Fruit fly (Drosophila melanogaster): Measurements from ENCODE around the gene CG7829.

The CG7829 gene

DNA sequence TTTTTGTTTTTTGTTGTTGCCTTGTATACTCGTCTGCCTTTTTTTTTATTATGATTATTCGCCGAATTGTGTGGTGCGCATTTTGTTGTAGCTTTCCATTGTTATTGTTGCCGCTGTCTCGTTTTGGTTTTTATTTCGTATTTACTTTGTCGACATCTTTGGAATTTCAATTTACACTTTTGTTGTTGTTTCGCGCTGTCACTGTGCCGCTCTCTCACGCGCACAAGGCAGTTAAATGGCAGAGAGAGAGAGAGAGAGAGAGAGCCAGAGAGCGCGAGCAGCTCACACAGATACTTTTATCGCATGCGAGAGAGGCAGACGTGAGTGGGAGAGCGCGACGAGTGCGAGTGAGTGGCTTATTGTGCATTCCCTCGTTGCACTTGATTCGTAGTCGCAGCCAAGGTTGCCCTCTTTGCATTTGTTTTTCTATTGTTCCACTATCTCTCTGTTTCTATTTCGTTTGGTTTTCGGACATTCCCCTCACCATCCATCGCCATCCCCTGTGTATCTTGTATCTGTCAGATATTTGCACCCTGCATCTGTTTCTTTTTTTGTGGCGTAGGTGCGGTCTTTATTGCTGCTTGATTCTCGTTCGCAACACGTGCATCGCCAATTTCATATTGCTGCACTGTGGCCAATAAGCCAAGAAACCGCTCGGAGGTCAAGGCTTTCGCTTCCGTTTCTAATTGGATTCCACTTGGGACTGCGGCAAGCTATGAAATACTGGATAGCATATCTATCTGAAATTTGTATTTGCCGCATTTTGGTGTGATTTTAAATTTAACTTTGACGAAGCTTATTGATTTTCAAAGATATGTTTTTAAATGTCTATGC lies 43.0 kb downstream of the CG7829 start:
- TF ChIP-seq Clk (GFP tag; optimal IDR thresholded peaks at IDR 0.05) (no peak), cic (GFP tag; optimal IDR thresholded peaks at IDR 0.05) (peak; percentile 58), CG33017 (tag; optimal IDR thresholded peaks at IDR 0.05) (no peak), bab1 (GFP tag; optimal IDR thresholded peaks at IDR 0.05) (no peak), cnc (optimal IDR thresholded peaks at IDR 0.05) (no peak), CG7045 (GFP tag; optimal IDR thresholded peaks at IDR 0.05) (no peak), Mnt (GFP tag; optimal IDR thresholded peaks at IDR 0.05) (peak; percentile 62), tj (GFP tag; optimal IDR thresholded peaks at IDR 0.05) (no peak), CG1620 (GFP tag; optimal IDR thresholded peaks at IDR 0.05) (no peak), CG12768 (GFP tag; optimal IDR thresholded peaks at IDR 0.05) (peak; percentile 8), kay (GFP tag; ENCODE audit: borderline replicate concordance) (no peak), CG14711 (tag; optimal IDR thresholded peaks at IDR 0.05) (peak; percentile 68), Crg-1 (GFP tag; optimal IDR thresholded peaks at IDR 0.05) (peak; percentile 38)

dm6 chr3R:29773833-29774324 lies 43.7 kb downstream of the CG7829 start:
- TF ChIP-seq CG33017 (tag; optimal IDR thresholded peaks at IDR 0.05) (peak; percentile 74), ovo (GFP tag; optimal IDR thresholded peaks at IDR 0.05) (peak; percentile 69), Clk (GFP tag; optimal IDR thresholded peaks at IDR 0.05) (peak; percentile 66), Mnt (GFP tag; optimal IDR thresholded peaks at IDR 0.05) (peak; percentile 34), pad (GFP tag; optimal IDR thresholded peaks at IDR 0.05) (peak; percentile 36), CG14711 (tag; optimal IDR thresholded peaks at IDR 0.05) (peak; percentile 55), Hr96 (GFP tag; optimal IDR thresholded peaks at IDR 0.05) (peak; percentile 75), bab1 (GFP tag; optimal IDR thresholded peaks at IDR 0.05) (peak; percentile 59), CG1620 (GFP tag; optimal IDR thresholded peaks at IDR 0.05) (peak; percentile 62), CG7045 (GFP tag; optimal IDR thresholded peaks at IDR 0.05) (peak; percentile 86), Crg-1 (GFP tag; optimal IDR thresholded peaks at IDR 0.05) (no peak), CG7101 (tag; optimal IDR thresholded peaks at IDR 0.05) (peak; percentile 84), toe (GFP tag; optimal IDR thresholded peaks at IDR 0.05) (peak; percentile 87), CG5204 (GFP tag; optimal IDR thresholded peaks at IDR 0.05) (peak; percentile 93), cnc (optimal IDR thresholded peaks at IDR 0.05) (peak in 1 of 2 experiments; percentile 8), CG11617 (GFP tag; optimal IDR thresholded peaks at IDR 0.05) (peak; percentile 88), cic (GFP tag; optimal IDR thresholded peaks at IDR 0.05) (no peak), kay (GFP tag; ENCODE audit: borderline replicate concordance) (no peak), tj (GFP tag; optimal IDR thresholded peaks at IDR 0.05) (peak; percentile 63), CG12768 (GFP tag; optimal IDR thresholded peaks at IDR 0.05) (peak; percentile 83)

DNA sequence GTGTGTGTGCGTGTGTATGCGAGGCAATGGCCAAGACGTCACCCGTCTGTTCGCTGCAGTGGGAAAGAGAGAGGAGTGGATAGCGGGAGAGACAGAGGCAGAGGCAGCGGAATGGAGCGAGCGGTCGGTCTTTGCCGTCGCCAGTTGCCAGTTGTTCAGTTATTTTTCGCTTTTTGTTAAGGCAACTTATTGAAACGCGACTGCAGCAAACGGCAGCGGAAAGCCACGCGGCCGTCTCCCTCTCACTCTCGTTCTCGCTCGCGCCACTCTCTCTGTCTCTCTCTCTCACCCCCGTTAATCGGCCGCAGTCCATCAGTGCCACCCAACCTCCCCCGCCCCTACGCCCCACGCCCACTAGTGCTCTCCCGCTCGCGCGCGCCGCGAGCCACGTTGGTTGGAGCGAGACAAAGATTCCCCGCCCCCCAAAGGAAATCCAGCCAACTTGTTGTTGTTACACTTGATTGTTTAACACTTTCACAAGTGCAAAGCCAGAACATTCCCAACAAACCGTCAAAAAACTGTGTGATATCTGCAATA lies 44.7 kb downstream of the CG7829 start:
- no peak for TF ChIP-seq cnc (optimal IDR thresholded peaks at IDR 0.05)
- no peak for TF ChIP-seq CG14711 (tag; optimal IDR thresholded peaks at IDR 0.05)
- TF ChIP-seq kay (GFP tag; ENCODE audit: borderline replicate concordance) = no peak
- TF ChIP-seq toe (GFP tag; optimal IDR thresholded peaks at IDR 0.05) = no peak
- no peak for TF ChIP-seq Hr96 (GFP tag; optimal IDR thresholded peaks at IDR 0.05)
- TF ChIP-seq CG1620 (GFP tag; optimal IDR thresholded peaks at IDR 0.05) = no peak
- peak; percentile 50 for TF ChIP-seq CG33017 (tag; optimal IDR thresholded peaks at IDR 0.05)
- peak; percentile 23 for TF ChIP-seq bab1 (GFP tag; optimal IDR thresholded peaks at IDR 0.05)
- peak; percentile 91 for TF ChIP-seq CG12768 (GFP tag; optimal IDR thresholded peaks at IDR 0.05)
- peak; percentile 79 for TF ChIP-seq Mnt (GFP tag; optimal IDR thresholded peaks at IDR 0.05)
- TF ChIP-seq Clk (GFP tag; optimal IDR thresholded peaks at IDR 0.05) = no peak
- peak; percentile 49 for TF ChIP-seq ovo (GFP tag; optimal IDR thresholded peaks at IDR 0.05)
- no peak for TF ChIP-seq Crg-1 (GFP tag; optimal IDR thresholded peaks at IDR 0.05)
- no peak for TF ChIP-seq CG11617 (GFP tag; optimal IDR thresholded peaks at IDR 0.05)
- no peak for TF ChIP-seq CG5204 (GFP tag; optimal IDR thresholded peaks at IDR 0.05)
- peak; percentile 88 for TF ChIP-seq cic (GFP tag; optimal IDR thresholded peaks at IDR 0.05)
- peak; percentile 73 for TF ChIP-seq pad (GFP tag; optimal IDR thresholded peaks at IDR 0.05)
- peak; percentile 5 for TF ChIP-seq CG7101 (tag; optimal IDR thresholded peaks at IDR 0.05)
- peak; percentile 83 for TF ChIP-seq tj (GFP tag; optimal IDR thresholded peaks at IDR 0.05)
- no peak for TF ChIP-seq CG7045 (GFP tag; optimal IDR thresholded peaks at IDR 0.05)

DNA sequence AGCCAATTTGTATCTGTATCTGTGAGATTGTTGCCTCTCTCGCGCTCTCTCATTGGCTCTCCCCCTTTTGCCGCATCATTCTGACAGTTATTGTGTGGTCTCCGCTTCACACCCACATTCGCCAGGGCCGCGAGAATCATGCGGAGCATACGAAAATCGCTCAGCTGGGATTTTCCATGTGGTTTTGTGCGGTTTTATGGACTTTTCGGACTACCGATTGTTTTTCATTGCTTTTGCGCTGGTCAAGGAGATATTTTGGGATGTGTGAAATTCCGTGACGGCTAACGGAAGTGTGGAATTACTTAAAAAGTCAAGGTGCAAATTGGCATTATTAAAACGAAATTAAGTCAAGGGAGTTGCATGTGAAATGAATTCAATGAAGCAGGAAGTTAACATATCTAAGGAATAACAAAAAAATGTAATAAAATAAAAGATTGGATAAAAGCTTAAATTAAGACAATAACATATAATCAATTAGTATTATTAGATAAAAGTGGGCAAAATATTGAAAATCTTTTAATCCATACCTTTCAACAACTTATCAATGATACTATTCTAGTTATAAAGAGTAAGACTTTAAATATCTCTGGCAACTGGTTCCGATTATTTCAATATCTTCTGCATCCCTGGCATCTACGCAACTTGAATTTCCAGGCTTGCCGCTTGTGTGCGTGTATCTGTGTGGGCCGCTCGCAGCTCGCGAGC lies 45.3 kb downstream of the CG7829 start:
- TF ChIP-seq toe (GFP tag; optimal IDR thresholded peaks at IDR 0.05) = peak; percentile 19
- TF ChIP-seq CG12768 (GFP tag; optimal IDR thresholded peaks at IDR 0.05) = no peak
- TF ChIP-seq Hr96 (GFP tag; optimal IDR thresholded peaks at IDR 0.05) = peak; percentile 59
- no peak for TF ChIP-seq bab1 (GFP tag; optimal IDR thresholded peaks at IDR 0.05)
- TF ChIP-seq pad (GFP tag; optimal IDR thresholded peaks at IDR 0.05) = peak; percentile 46
- TF ChIP-seq CG7101 (tag; optimal IDR thresholded peaks at IDR 0.05) = no peak
- TF ChIP-seq tj (GFP tag; optimal IDR thresholded peaks at IDR 0.05) = peak; percentile 16
- TF ChIP-seq cnc (optimal IDR thresholded peaks at IDR 0.05) = peak in 1 of 2 experiments; percentile 89
- peak; percentile 50 for TF ChIP-seq CG7045 (GFP tag; optimal IDR thresholded peaks at IDR 0.05)
- no peak for TF ChIP-seq CG33017 (tag; optimal IDR thresholded peaks at IDR 0.05)
- no peak for TF ChIP-seq CG14711 (tag; optimal IDR thresholded peaks at IDR 0.05)
- no peak for TF ChIP-seq kay (GFP tag; ENCODE audit: borderline replicate concordance)
- TF ChIP-seq ovo (GFP tag; optimal IDR thresholded peaks at IDR 0.05) = peak; percentile 5
- no peak for TF ChIP-seq Mnt (GFP tag; optimal IDR thresholded peaks at IDR 0.05)
- TF ChIP-seq Crg-1 (GFP tag; optimal IDR thresholded peaks at IDR 0.05) = no peak
- TF ChIP-seq CG5204 (GFP tag; optimal IDR thresholded peaks at IDR 0.05) = peak; percentile 36
- peak; percentile 29 for TF ChIP-seq CG11617 (GFP tag; optimal IDR thresholded peaks at IDR 0.05)
- no peak for TF ChIP-seq CG1620 (GFP tag; optimal IDR thresholded peaks at IDR 0.05)

Data from whole organism, adult.